Worm (Caenorhabditis elegans) whole organism, L4/young adult: ENCODE results near the gene his-74.

Source experiments
- W03F9.2 ChIP-seq: fragments of 150-350 bp; optimal IDR thresholded peaks from 2 replicates; lab custom pipeline; 2014; ENCODE audit warnings: missing biosample characterization, missing genetic modification characterization
- dao-5 ChIP-seq: sonication (generic microtip); optimal IDR thresholded peaks from 2 replicates; lab custom pipeline; 2016; ENCODE audit warnings: missing genotype, missing genetic modification characterization, moderate library complexity, missing compliant biosample characterization
- him-1 ChIP-seq: sonication (generic microtip); optimal IDR thresholded peaks from 2 replicates; lab custom pipeline; 2016; ENCODE audit warnings: missing genotype, missing genetic modification reagents, missing genetic modification characterization, missing compliant biosample characterization

Gene his-74

ce11 chrV:12660280-12660818, at the start of gene his-74:
his-74 (minus strand) TSS chrV:12660330.
- TF ChIP-seq W03F9.2 (tag; lab: Kevin White, UChicago) (no peak), him-1 (tag; lab: Kevin White, UChicago) (no peak), dao-5 (tag; lab: Kevin White, UChicago) (no peak)

ce11 chrV:12708305-12708704, 48.2 kb upstream of the his-74 start, which contains the start of gene R11D1.2:
R11D1.2 (plus strand) TSS chrV:12708605.
- TF ChIP-seq dao-5 (tag; lab: Kevin White, UChicago) (no peak), W03F9.2 (tag; lab: Kevin White, UChicago) (no peak), him-1 (tag; lab: Kevin White, UChicago) (no peak)

- TF ChIP-seq him-1 (tag; lab: Kevin White, UChicago) = no peak
- TF ChIP-seq W03F9.2 (tag; lab: Kevin White, UChicago) = no peak
- TF ChIP-seq dao-5 (tag; lab: Kevin White, UChicago) = no peak
Measured at ce11 chrV:12706511-12706910, 46.4 kb upstream of the his-74 start.

- TF ChIP-seq dao-5 (tag; lab: Kevin White, UChicago) = no peak
- no peak for TF ChIP-seq W03F9.2 (tag; lab: Kevin White, UChicago)
- no peak for TF ChIP-seq him-1 (tag; lab: Kevin White, UChicago)
Measured at ce11 chrV:12704077-12704476, 43.9 kb upstream of the his-74 start, which contains the start of gene R11D1.1. R11D1.1 (plus strand) TSS chrV:12704377.

ce11 chrV:12701613-12702012, 41.5 kb upstream of the his-74 start:
- TF ChIP-seq W03F9.2 (tag; lab: Kevin White, UChicago) (no peak), him-1 (tag; lab: Kevin White, UChicago) (no peak), dao-5 (tag; lab: Kevin White, UChicago) (no peak)

- TF ChIP-seq dao-5 (tag; lab: Kevin White, UChicago) (no peak), him-1 (tag; lab: Kevin White, UChicago) (no peak), W03F9.2 (tag; lab: Kevin White, UChicago) (no peak)
Measured at ce11 chrV:12697364-12697901, 37.3 kb upstream of the his-74 start, which contains the start of gene istr-1. istr-1 (plus strand) TSS chrV:12697858.

ce11 chrV:12696790-12697189, 36.7 kb upstream of the his-74 start:
- TF ChIP-seq him-1 (tag; lab: Kevin White, UChicago) (no peak), dao-5 (tag; lab: Kevin White, UChicago) (no peak), W03F9.2 (tag; lab: Kevin White, UChicago) (peak; percentile 62)

ce11 chrV:12695968-12696367, 35.8 kb upstream of the his-74 start, which contains the start of gene K10C8.4:
K10C8.4 (plus strand) TSS chrV:12696268.
- no peak for TF ChIP-seq him-1 (tag; lab: Kevin White, UChicago)
- no peak for TF ChIP-seq dao-5 (tag; lab: Kevin White, UChicago)
- no peak for TF ChIP-seq W03F9.2 (tag; lab: Kevin White, UChicago)

ce11 chrV:12695155-12695554, 35.0 kb upstream of the his-74 start, which contains the start of gene parn-1:
parn-1 (minus strand) TSS chrV:12695255.
- TF ChIP-seq him-1 (tag; lab: Kevin White, UChicago) (no peak), dao-5 (tag; lab: Kevin White, UChicago) (no peak), W03F9.2 (tag; lab: Kevin White, UChicago) (no peak)

- TF ChIP-seq W03F9.2 (tag; lab: Kevin White, UChicago) (no peak), him-1 (tag; lab: Kevin White, UChicago) (no peak), dao-5 (tag; lab: Kevin White, UChicago) (no peak)
Measured at ce11 chrV:12683205-12683604, 23.1 kb upstream of the his-74 start.

- TF ChIP-seq dao-5 (tag; lab: Kevin White, UChicago) (no peak), W03F9.2 (tag; lab: Kevin White, UChicago) (no peak)
Measured at ce11 chrV:12679807-12680206, 19.7 kb upstream of the his-74 start, which contains the start of gene frpr-15. frpr-15 (plus strand) TSS chrV:12680107.

ce11 chrV:12679292-12679691, 19.2 kb upstream of the his-74 start:
- TF ChIP-seq him-1 (tag; lab: Kevin White, UChicago) (no peak), dao-5 (tag; lab: Kevin White, UChicago) (no peak), W03F9.2 (tag; lab: Kevin White, UChicago) (no peak)

ce11 chrV:12676299-12676698, 16.2 kb upstream of the his-74 start:
- no peak for TF ChIP-seq him-1 (tag; lab: Kevin White, UChicago)
- no peak for TF ChIP-seq dao-5 (tag; lab: Kevin White, UChicago)
- TF ChIP-seq W03F9.2 (tag; lab: Kevin White, UChicago) = no peak

ce11 chrV:12673745-12674144, 13.6 kb upstream of the his-74 start:
- TF ChIP-seq W03F9.2 (tag; lab: Kevin White, UChicago) (no peak), dao-5 (tag; lab: Kevin White, UChicago) (no peak), him-1 (tag; lab: Kevin White, UChicago) (no peak)
